Fruit fly (Drosophila melanogaster) whole organism, embryonic: ENCODE results near the gene her.

Source experiments
- Ada2b ChIP-seq: fragments of 200-800 bp; sonication (Bioruptor generic); IDR thresholded peaks from 2 replicates; pipeline ENCODE4 v1.3.6; 2022; ENCODE audit warnings: missing biosample characterization, missing genetic modification characterization
- Asciz ChIP-seq: fragments of 200-800 bp; sonication (Bioruptor generic); optimal IDR thresholded peaks from 2 replicates; lab custom pipeline; 2017; ENCODE audit warnings: missing biosample characterization, mild to moderate bottlenecking, missing genetic modification characterization, missing genetic modification reagents
- CG10366 ChIP-seq: fragments of 200-800 bp; sonication (Bioruptor generic); IDR thresholded peaks from 2 replicates; pipeline ENCODE4 v1.3.6; 2022; ENCODE audit warnings: missing biosample characterization, missing genetic modification characterization
- CG11247 ChIP-seq: fragments of 200-800 bp; sonication (Bioruptor generic); IDR thresholded peaks from 2 replicates; pipeline ENCODE4 v1.3.6; 2022; ENCODE audit warnings: missing biosample characterization, missing genetic modification characterization
- CG11695 ChIP-seq: fragments of 200-800 bp; sonication (Bioruptor generic); IDR thresholded peaks from 3 replicates; pipeline ENCODE4 v1.3.6; 2022; ENCODE audit warnings: missing biosample characterization, missing genetic modification characterization
- CG13123 ChIP-seq: fragments of 200-800 bp; sonication (Bioruptor generic); optimal IDR thresholded peaks from 2 replicates; lab custom pipeline; 2016; ENCODE audit warnings: missing biosample characterization, missing genetic modification characterization
- CG13775 ChIP-seq: fragments of 200-800 bp; sonication (Bioruptor generic); optimal IDR thresholded peaks from 3 replicates; lab custom pipeline; 2017; ENCODE audit warnings: missing biosample characterization, mild to moderate bottlenecking, missing genetic modification characterization
- CG14965 ChIP-seq: fragments of 200-800 bp; sonication (Bioruptor generic); optimal IDR thresholded peaks from 2 replicates; lab custom pipeline; 2016; ENCODE audit warnings: missing biosample characterization, missing genetic modification characterization, borderline replicate concordance
- CG17359 ChIP-seq: fragments of 200-800 bp; sonication (Bioruptor generic); optimal IDR thresholded peaks from 3 replicates; lab custom pipeline; 2018; ENCODE audit warnings: missing biosample characterization, mild to moderate bottlenecking, missing genetic modification characterization, moderate library complexity
- CG4282 ChIP-seq: fragments of 200-800 bp; sonication (Bioruptor generic); optimal IDR thresholded peaks from 2 replicates; lab custom pipeline; 2016; ENCODE audit warnings: missing biosample characterization, missing genetic modification characterization
- CG4617 ChIP-seq: fragments of 200-800 bp; sonication (Bioruptor generic); optimal IDR thresholded peaks from 3 replicates; lab custom pipeline; 2016; ENCODE audit warnings: missing biosample characterization, missing genetic modification characterization, borderline replicate concordance
- CG6272 ChIP-seq: fragments of 200-800 bp; sonication (Bioruptor generic); IDR thresholded peaks from 2 replicates; pipeline ENCODE4 v1.3.6; 2022; ENCODE audit warnings: missing biosample characterization, missing genetic modification characterization
- CG7357 ChIP-seq: fragments of 200-800 bp; sonication (Bioruptor generic); IDR thresholded peaks from 3 replicates; pipeline ENCODE4 v1.3.6; 2022; ENCODE audit warnings: missing biosample characterization, missing genetic modification characterization
- CG7786 ChIP-seq: fragments of 200-800 bp; sonication (Bioruptor generic); optimal IDR thresholded peaks from 2 replicates; lab custom pipeline; 2016; ENCODE audit warnings: missing biosample characterization, missing genetic modification characterization
- CG8281 ChIP-seq: fragments of 200-800 bp; sonication (Bioruptor generic); optimal IDR thresholded peaks from 2 replicates; lab custom pipeline; 2018; ENCODE audit warnings: missing biosample characterization, mild to moderate bottlenecking, missing genetic modification characterization, moderate library complexity
- CG8290 ChIP-seq, 3 experiments: fragments of 200-800 bp; sonication (Bioruptor generic); optimal IDR thresholded peaks; 2 replicates each; lab custom pipeline; 2016 to 2019; ENCODE audit warnings: missing biosample characterization in 3 of 3, missing genetic modification characterization in 3 of 3, mild to moderate bottlenecking in 2 of 3, moderate library complexity in 1 of 3
- CG9609 ChIP-seq: fragments of 200-800 bp; sonication (Bioruptor generic); optimal IDR thresholded peaks from 3 replicates; lab custom pipeline; 2016; ENCODE audit warnings: missing biosample characterization, missing genetic modification characterization
- D ChIP-seq, 2 experiments: fragments of 200-800 bp in 1 of 2; fragments of >200 bp in 1 of 2; sonication (Bioruptor generic) in 1 of 2; optimal IDR thresholded peaks; 2 replicates in 1 of 2; 3 replicates in 1 of 2; lab custom pipeline; 2017; ENCODE audit warnings: mild to moderate bottlenecking in 1 of 2, missing biosample characterization in 1 of 2, missing genetic modification characterization in 1 of 2, missing genetic modification reagents in 1 of 2
- D19A ChIP-seq: fragments of 200-800 bp; optimal IDR thresholded peaks from 3 replicates; lab custom pipeline; 2019; ENCODE audit warnings: missing biosample characterization, mild to moderate bottlenecking, missing genetic modification characterization, moderate library complexity
- Dad ChIP-seq: fragments of 200-800 bp; sonication (Bioruptor generic); optimal IDR thresholded peaks from 3 replicates; lab custom pipeline; 2016; ENCODE audit warnings: missing biosample characterization, missing genetic modification characterization
- Gsc ChIP-seq: fragments of 200-800 bp; sonication (Bioruptor generic); IDR thresholded peaks from 2 replicates; pipeline ENCODE4 v1.3.6; 2022; ENCODE audit warnings: missing biosample characterization, missing genetic modification characterization
- Hmr ChIP-seq: fragments of 200-800 bp; sonication (Bioruptor generic); optimal IDR thresholded peaks from 3 replicates; lab custom pipeline; 2017; ENCODE audit warnings: mild to moderate bottlenecking, missing biosample characterization, missing genetic modification reagents, missing genetic modification characterization
- Hr39 ChIP-seq: fragments of >200 bp; optimal IDR thresholded peaks from 2 replicates; lab custom pipeline; 2017
- Hsf ChIP-seq: fragments of 200-800 bp; sonication (Bioruptor generic); optimal IDR thresholded peaks from 3 replicates; lab custom pipeline; 2016; ENCODE audit warnings: missing biosample characterization, missing genetic modification characterization
- Myb ChIP-seq: fragments of 200-800 bp; sonication (Bioruptor generic); optimal IDR thresholded peaks from 2 replicates; lab custom pipeline; 2016; ENCODE audit warnings: missing biosample characterization, missing genetic modification characterization
- NFAT ChIP-seq: fragments of 200-800 bp; sonication (Bioruptor generic); IDR thresholded peaks from 2 replicates; pipeline ENCODE4 v1.3.6; 2022; ENCODE audit warnings: missing biosample characterization, missing genetic modification characterization
- Neu2 ChIP-seq: fragments of 200-800 bp; sonication (Bioruptor generic); optimal IDR thresholded peaks from 3 replicates; lab custom pipeline; 2016; ENCODE audit warnings: missing biosample characterization, missing genetic modification characterization, borderline replicate concordance
- Opbp ChIP-seq: fragments of 200-800 bp; sonication (Bioruptor generic); IDR thresholded peaks from 3 replicates; pipeline ENCODE4 v1.3.6; 2022; ENCODE audit warnings: missing biosample characterization, missing genetic modification characterization; ENCODE audit not compliant: partially characterized antibody
- Sox100B ChIP-seq: fragments of 200-800 bp; sonication (Bioruptor generic); optimal IDR thresholded peaks from 3 replicates; lab custom pipeline; 2018; ENCODE audit warnings: missing biosample characterization, mild to moderate bottlenecking, missing genetic modification characterization
- Spps ChIP-seq: fragments of 200-800 bp; sonication (Bioruptor generic); optimal IDR thresholded peaks from 2 replicates; lab custom pipeline; 2018; ENCODE audit warnings: missing biosample characterization, mild to moderate bottlenecking, missing genetic modification characterization
- YL-1 ChIP-seq: fragments of 200-800 bp; sonication (Bioruptor generic); optimal IDR thresholded peaks from 3 replicates; lab custom pipeline; 2017; ENCODE audit warnings: missing biosample characterization, mild to moderate bottlenecking, missing genetic modification characterization
- ash1 ChIP-seq: fragments of 200-800 bp; sonication (Bioruptor generic); optimal IDR thresholded peaks from 2 replicates; lab custom pipeline; 2018; ENCODE audit warnings: missing biosample characterization, mild to moderate bottlenecking, missing genetic modification characterization
- bbx ChIP-seq: fragments of 200-800 bp; sonication (Bioruptor generic); IDR thresholded peaks from 2 replicates; pipeline ENCODE4 v1.3.6; 2022; ENCODE audit warnings: missing biosample characterization, missing genetic modification characterization; ENCODE audit not compliant: partially characterized antibody
- chinmo ChIP-seq: fragments of 200-800 bp; sonication (Bioruptor generic); IDR thresholded peaks from 4 replicates; pipeline ENCODE4 v1.3.6; 2022; ENCODE audit warnings: missing biosample characterization, missing genetic modification characterization; ENCODE audit not compliant: partially characterized antibody
- crc ChIP-seq: fragments of 200-800 bp; sonication (Bioruptor generic); optimal IDR thresholded peaks from 2 replicates; lab custom pipeline; 2016; ENCODE audit warnings: missing biosample characterization, missing genetic modification characterization
- dmrt11E ChIP-seq: fragments of 200-800 bp; sonication (Bioruptor generic); optimal IDR thresholded peaks from 3 replicates; lab custom pipeline; 2018; ENCODE audit warnings: missing biosample characterization, mild to moderate bottlenecking, missing genetic modification characterization, moderate library complexity
- ems ChIP-seq: fragments of 200-800 bp; sonication (Bioruptor generic); optimal IDR thresholded peaks from 3 replicates; lab custom pipeline; 2016; ENCODE audit warnings: missing biosample characterization, missing genetic modification characterization
- jing ChIP-seq: fragments of 200-800 bp; sonication (Bioruptor generic); optimal IDR thresholded peaks from 2 replicates; lab custom pipeline; 2018; ENCODE audit warnings: missing biosample characterization, mild to moderate bottlenecking, missing genetic modification characterization
- lbe ChIP-seq: fragments of 200-800 bp; sonication (Bioruptor generic); optimal IDR thresholded peaks from 2 replicates; lab custom pipeline; 2016; ENCODE audit warnings: missing biosample characterization, mild to moderate bottlenecking, missing genetic modification characterization
- luna ChIP-seq: fragments of 200-800 bp; sonication (Bioruptor generic); optimal IDR thresholded peaks from 2 replicates; lab custom pipeline; 2016; ENCODE audit warnings: missing biosample characterization, missing genetic modification characterization
- oc ChIP-seq: fragments of 200-800 bp; sonication (Bioruptor generic); optimal IDR thresholded peaks from 2 replicates; lab custom pipeline; 2018; ENCODE audit warnings: missing biosample characterization, mild to moderate bottlenecking, missing genetic modification characterization, moderate library complexity
- otp ChIP-seq: fragments of 200-800 bp; sonication (Bioruptor generic); IDR thresholded peaks from 3 replicates; pipeline ENCODE4, ENCODE4 v1.3.6; 2022; ENCODE audit warnings: missing biosample characterization, missing genetic modification characterization
- pan ChIP-seq, 4 experiments: fragments of >200 bp in 3 of 4; fragments of 200-800 bp in 1 of 4; sonication (Bioruptor generic) in 1 of 4; optimal IDR thresholded peaks in 3 of 4; IDR thresholded peaks in 1 of 4; 2 replicates each; pipeline versions ENCODE4 v1.3.6 to Lab custom; 2017 to 2022; ENCODE audit warnings: missing biosample characterization in 2 of 4, missing genetic modification characterization in 2 of 4, mixed read lengths in 1 of 4
- rib ChIP-seq: fragments of 200-800 bp; sonication (Bioruptor generic); IDR thresholded peaks from 2 replicates; pipeline ENCODE4 v1.3.6; 2022; ENCODE audit warnings: missing biosample characterization, missing genetic modification characterization
- ttk ChIP-seq: fragments of 200-800 bp; sonication (Bioruptor generic); IDR thresholded peaks from 2 replicates; pipeline ENCODE4 v2.1.2; 2022; ENCODE audit warnings: missing biosample characterization, missing genetic modification characterization
- tx ChIP-seq: fragments of 200-800 bp; sonication (Bioruptor generic); optimal IDR thresholded peaks from 2 replicates; lab custom pipeline; 2016; ENCODE audit warnings: missing biosample characterization, missing genetic modification characterization

her gene

dm6 chr2L:16720707-16721700 is 44.0 kb downstream of the her start (continued):
- TF ChIP-seq CG4282 (GFP tag; lab: Kevin White, UChicago) (peak; percentile 17), CG11247 (peak; percentile 92), Dad (GFP tag; lab: Kevin White, UChicago) (peak; percentile 74), Ada2b (GFP tag; lab: Robert Waterston, UW) (peak; percentile 87), NFAT (GFP tag; lab: Robert Waterston, UW) (peak; percentile 86), tx (GFP tag; lab: Kevin White, UChicago) (peak; percentile 55), CG9609 (GFP tag; lab: Kevin White, UChicago) (peak; percentile 34), D19A (tag; lab: Kevin White, UChicago) (peak; percentile 91), CG7357 (peak; percentile 81; the same call in 2 of the 3 replicates), CG13123 (GFP tag; lab: Kevin White, UChicago) (peak; percentile 81), crc (no peak), ash1 (GFP tag; lab: Kevin White, UChicago) (peak; percentile 65), ttk (GFP tag; lab: Robert Waterston, UW) (peak; percentile 94), YL-1 (GFP tag; lab: Kevin White, UChicago) (peak; percentile 22), Neu2 (GFP tag; lab: Kevin White, UChicago) (no peak), Myb (peak; percentile 14), Asciz (GFP tag; lab: Kevin White, UChicago) (peak; percentile 95), Hsf (GFP tag; lab: Kevin White, UChicago) (peak; percentile 85), pan (optimal IDR thresholded peaks at IDR 0.05; lab: Kevin White, UChicago) (no peak), pan (GFP tag; optimal IDR thresholded peaks at IDR 0.05 in 1 of 2, IDR thresholded peaks at IDR 0.05 in 1 of 2) (peak in 1 of 2 experiments; percentile 98), CG11695 (peak; percentile 94), CG8281 (tag; lab: Kevin White, UChicago) (peak; percentile 71), CG10366 (GFP tag; lab: Robert Waterston, UW) (peak; percentile 95), chinmo (peak; percentile 88), CG4617 (GFP tag; lab: Kevin White, UChicago) (peak; percentile 58), CG13775 (GFP tag; lab: Kevin White, UChicago) (peak; percentile 77), Opbp (GFP tag; lab: Robert Waterston, UW) (no peak), ems (peak; percentile 78), Hr39 (no peak), Spps (peak; percentile 91), D (optimal IDR thresholded peaks at IDR 0.05; lab: Kevin White, UChicago) (no peak), D (GFP tag; optimal IDR thresholded peaks at IDR 0.05; lab: Kevin White, UChicago) (peak; percentile 91), Sox100B (GFP tag; lab: Kevin White, UChicago) (peak; percentile 91), CG17359 (peak; percentile 98), lbe (peak; percentile 87), bbx (GFP tag; lab: Robert Waterston, UW) (0 out of 2 replicates have a peak, but pooled peaks have one; percentile 17), luna (no peak), CG7786 (GFP tag; lab: Kevin White, UChicago) (peak; percentile 51), dmrt11E (tag; lab: Kevin White, UChicago) (peak; percentile 48), CG14965 (no peak), CG6272 (GFP tag; lab: Robert Waterston, UW) (peak; percentile 92), otp (GFP tag; lab: Robert Waterston, UW) (peak; percentile 94), rib (GFP tag; lab: Robert Waterston, UW) (peak; percentile 86), oc (peak; percentile 96), Hmr (GFP tag; lab: Kevin White, UChicago) (peak; percentile 82), jing (GFP tag; lab: Kevin White, UChicago) (peak; percentile 85), CG8290 (GFP tag; optimal IDR thresholded peaks at IDR 0.05; lab: Kevin White, UChicago) (peak; percentile 50), CG8290 (tag; optimal IDR thresholded peaks at IDR 0.05; lab: Kevin White, UChicago) (peak; percentile 16 to 26), Gsc (no peak; the same call in none of the 2 replicates)
